Worm (Caenorhabditis elegans) whole organism, L3 larva: Measurements from ENCODE around the gene C36B7.4.
A peak's percentile ranks its signal among the peaks of the same experiment; 100 is the strongest.

Source experiments
- R02D3.7 ChIP-seq: fragments of 150-350 bp; optimal IDR thresholded peaks from 2 replicates; lab custom pipeline; 2014; ENCODE audit warnings: missing biosample characterization, missing genetic modification characterization
- ZK546.5 ChIP-seq: sonication (generic microtip); optimal IDR thresholded peaks from 2 replicates; lab custom pipeline; 2017; ENCODE audit warnings: missing biosample characterization, missing genetic modification characterization
- aly-2 ChIP-seq: fragments of 150-350 bp; optimal IDR thresholded peaks from 2 replicates; lab custom pipeline; 2014; ENCODE audit warnings: missing biosample characterization, missing genetic modification characterization
- ama-1 ChIP-seq: fragments of 150-350 bp; optimal IDR thresholded peaks from 2 replicates; lab custom pipeline; 2018
- ceh-28 ChIP-seq: fragments of 150-350 bp; optimal IDR thresholded peaks from 2 replicates; lab custom pipeline; 2014; ENCODE audit warnings: missing biosample characterization, missing genetic modification reagents, missing genetic modification characterization
- egl-27 ChIP-seq: sonication (generic microtip); optimal IDR thresholded peaks from 4 replicates; lab custom pipeline; 2017; ENCODE audit warnings: missing biosample characterization, missing genetic modification reagents, missing genetic modification characterization
- egl-5 ChIP-seq: fragments of 150-350 bp; optimal IDR thresholded peaks from 2 replicates; lab custom pipeline; 2017; ENCODE audit warnings: missing biosample characterization, missing genetic modification reagents, missing genetic modification characterization, inconsistent platforms
- elt-1 ChIP-seq: fragments of 150-350 bp; optimal IDR thresholded peaks from 2 replicates; lab custom pipeline; 2014; ENCODE audit warnings: missing biosample characterization, missing genetic modification characterization
- elt-2 ChIP-seq: sonication (generic microtip); optimal IDR thresholded peaks from 2 replicates; lab custom pipeline; 2016; ENCODE audit warnings: missing genetic modification reagents, mild to moderate bottlenecking, missing genetic modification characterization, missing compliant biosample characterization
- elt-3 ChIP-seq, 3 experiments: fragments of 150-350 bp in 1 of 3; sonication (generic microtip) in 2 of 3; optimal IDR thresholded peaks; 2 replicates in 2 of 3; 4 replicates in 1 of 3; lab custom pipeline; 2014 to 2017; ENCODE audit warnings: missing biosample characterization in 3 of 3, missing genetic modification characterization in 3 of 3
- eor-1 ChIP-seq, 2 experiments: fragments of 150-350 bp; optimal IDR thresholded peaks; 2 replicates each; lab custom pipeline; 2014 to 2018; ENCODE audit warnings: missing biosample characterization in 2 of 2, missing genetic modification characterization in 2 of 2
- fkh-2 ChIP-seq: fragments of 150-350 bp; optimal IDR thresholded peaks from 2 replicates; lab custom pipeline; 2014; ENCODE audit warnings: missing biosample characterization, missing genetic modification reagents, missing genetic modification characterization
- hmg-11 ChIP-seq: sonication (generic microtip); optimal IDR thresholded peaks from 2 replicates; lab custom pipeline; 2016; ENCODE audit warnings: missing genetic modification characterization, missing compliant biosample characterization
- jun-1 ChIP-seq: fragments of 150-350 bp; optimal IDR thresholded peaks from 2 replicates; lab custom pipeline; 2014; ENCODE audit warnings: missing biosample characterization, missing genetic modification reagents, missing genetic modification characterization
- lin-15B ChIP-seq: fragments of 150-350 bp; optimal IDR thresholded peaks from 2 replicates; lab custom pipeline; 2014; ENCODE audit warnings: missing biosample characterization, missing genetic modification characterization
- lin-39 ChIP-seq: fragments of 150-350 bp; optimal IDR thresholded peaks from 2 replicates; lab custom pipeline; 2018; ENCODE audit warnings: missing biosample characterization, missing genetic modification reagents, missing genetic modification characterization
- lsy-12 ChIP-seq: sonication (generic microtip); optimal IDR thresholded peaks from 2 replicates; lab custom pipeline; 2016; ENCODE audit warnings: mild to moderate bottlenecking, missing genetic modification characterization, missing compliant biosample characterization
- mdl-1 ChIP-seq: fragments of 150-350 bp; optimal IDR thresholded peaks from 2 replicates; lab custom pipeline; 2014; ENCODE audit warnings: missing biosample characterization, missing genetic modification characterization
- nfya-1 ChIP-seq: sonication (generic microtip); optimal IDR thresholded peaks from 2 replicates; lab custom pipeline; 2017; ENCODE audit warnings: missing genetic modification characterization, mild to moderate bottlenecking, missing compliant biosample characterization, antibody characterized with exemption, moderate library complexity; ENCODE audit not compliant: insufficient read depth
- nhr-12 ChIP-seq: fragments of 150-350 bp; optimal IDR thresholded peaks from 2 replicates; lab custom pipeline; 2014; ENCODE audit warnings: missing biosample characterization, missing genetic modification characterization
- nhr-23 ChIP-seq: fragments of 150-350 bp; optimal IDR thresholded peaks from 2 replicates; lab custom pipeline; 2014; ENCODE audit warnings: missing biosample characterization, missing genetic modification reagents, missing genetic modification characterization
- nhr-237 ChIP-seq: fragments of 150-350 bp; optimal IDR thresholded peaks from 2 replicates; lab custom pipeline; 2014; ENCODE audit warnings: missing biosample characterization, missing genetic modification characterization
- nhr-25 ChIP-seq: sonication (generic microtip); optimal IDR thresholded peaks from 2 replicates; lab custom pipeline; 2017; ENCODE audit warnings: missing biosample characterization, missing genetic modification characterization
- nhr-28 ChIP-seq: fragments of 150-350 bp; optimal IDR thresholded peaks from 2 replicates; lab custom pipeline; 2014; ENCODE audit warnings: missing biosample characterization, missing genetic modification characterization
- nhr-43 ChIP-seq: sonication (generic microtip); optimal IDR thresholded peaks from 2 replicates; lab custom pipeline; 2016; ENCODE audit warnings: mild to moderate bottlenecking, missing genetic modification characterization, missing compliant biosample characterization; ENCODE audit not compliant: poor library complexity, severe bottlenecking
- nhr-67 ChIP-seq: fragments of 150-350 bp; optimal IDR thresholded peaks from 2 replicates; lab custom pipeline; 2014; ENCODE audit warnings: missing biosample characterization, missing genetic modification characterization
- nhr-77 ChIP-seq: fragments of 150-350 bp; optimal IDR thresholded peaks from 2 replicates; lab custom pipeline; 2014; ENCODE audit warnings: missing biosample characterization, missing genetic modification characterization
- pha-4 ChIP-seq: fragments of 150-350 bp; optimal IDR thresholded peaks from 2 replicates; lab custom pipeline; 2014; ENCODE audit warnings: missing biosample characterization, missing genetic modification reagents, missing genetic modification characterization
- pqm-1 ChIP-seq: fragments of 150-350 bp; optimal IDR thresholded peaks from 2 replicates; lab custom pipeline; 2017; ENCODE audit warnings: missing biosample characterization, missing genetic modification characterization, inconsistent platforms
- skn-1 ChIP-seq: fragments of 150-350 bp; optimal IDR thresholded peaks from 2 replicates; lab custom pipeline; 2014; ENCODE audit warnings: missing biosample characterization, missing genetic modification characterization
- snpc-4 ChIP-seq: fragments of 150-350 bp; optimal IDR thresholded peaks from 2 replicates; lab custom pipeline; 2014; ENCODE audit warnings: missing biosample characterization, missing genetic modification characterization
- tbx-2 ChIP-seq: sonication (generic microtip); optimal IDR thresholded peaks from 2 replicates; lab custom pipeline; 2016; ENCODE audit warnings: mild to moderate bottlenecking, missing genetic modification characterization, missing compliant biosample characterization
- unc-39 ChIP-seq: sonication (generic microtip); optimal IDR thresholded peaks from 4 replicates; lab custom pipeline; 2017; ENCODE audit warnings: missing biosample characterization, missing genetic modification characterization
- unc-62 ChIP-seq: fragments of 150-350 bp; sonication (generic microtip); optimal IDR thresholded peaks from 4 replicates; lab custom pipeline; 2014; ENCODE audit warnings: missing biosample characterization, missing genetic modification reagents, missing genetic modification characterization
- ztf-11 ChIP-seq: fragments of 150-350 bp; optimal IDR thresholded peaks from 2 replicates; lab custom pipeline; 2014; ENCODE audit warnings: missing biosample characterization, missing genetic modification characterization
- ztf-4 ChIP-seq: fragments of 150-350 bp; optimal IDR thresholded peaks from 2 replicates; lab custom pipeline; 2014; ENCODE audit warnings: missing biosample characterization, missing genetic modification characterization

The C36B7.4 gene

DNA sequence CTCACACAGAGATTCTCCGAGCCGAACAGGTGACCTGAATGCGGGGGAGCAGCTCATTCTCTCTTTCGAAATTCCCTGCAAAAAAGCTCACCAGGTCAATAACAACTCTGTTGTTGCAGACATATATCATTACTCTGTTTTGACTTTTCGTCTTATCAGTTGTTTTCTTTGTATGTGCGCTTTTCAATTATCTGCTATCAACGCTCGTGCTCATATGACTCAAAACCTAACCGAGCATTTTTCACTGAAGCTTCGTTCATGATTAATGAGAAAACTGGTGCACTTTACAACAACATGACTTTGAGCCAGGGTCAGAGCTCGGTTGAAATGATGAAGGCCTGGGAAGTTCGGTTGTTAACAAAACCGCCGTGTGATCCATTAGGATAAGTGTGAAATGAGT is 9.3 kb downstream of the C36B7.4 start:
- no peak for TF ChIP-seq hmg-11 (tag; lab: Kevin White, UChicago)

DNA sequence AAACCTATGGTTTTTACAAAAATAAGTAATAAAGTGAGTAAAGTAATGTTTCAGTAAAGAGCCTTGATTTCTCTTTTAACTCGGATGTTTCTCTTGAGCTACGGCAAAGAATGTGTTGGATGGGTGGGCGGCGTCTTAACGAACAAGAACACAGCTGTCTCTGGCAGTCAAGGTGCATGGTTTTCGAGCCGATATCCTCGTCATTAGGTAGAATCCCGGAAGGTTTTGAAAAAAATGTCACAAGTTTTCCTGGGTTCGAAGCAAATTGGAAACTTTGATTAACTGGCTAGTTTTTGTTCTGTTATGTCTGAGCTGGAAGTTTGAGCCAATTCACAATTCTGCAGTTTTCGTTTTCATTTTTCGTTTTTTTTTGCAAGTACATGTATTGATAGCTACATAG is 10.6 kb downstream of the C36B7.4 start, which contains the start of gene B0403.6:
TSS of gene B0403.6 (minus strand) at position 101 of the 400 bp plus-strand sequence.
- no peak for TF ChIP-seq nhr-237 (tag; lab: Kevin White, UChicago)

DNA sequence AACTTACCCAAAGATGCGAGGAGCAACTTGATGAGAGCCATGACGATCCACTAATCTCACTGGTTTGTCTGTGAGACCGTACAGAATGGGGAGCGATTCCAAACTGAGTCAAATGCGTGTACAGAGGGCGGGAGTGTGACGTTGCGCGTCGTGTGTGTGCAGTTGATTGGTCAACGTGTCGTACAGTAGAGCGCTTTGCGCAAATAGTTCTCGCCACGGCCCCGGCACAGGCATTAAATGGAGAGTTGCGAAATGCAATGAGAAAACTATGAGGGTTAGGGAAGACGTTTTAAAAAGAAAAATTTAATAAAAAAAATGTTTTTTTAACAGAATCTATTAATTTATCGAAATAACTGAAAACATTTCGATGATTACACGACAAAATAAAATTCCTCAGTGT is 17.4 kb downstream of the C36B7.4 start, which contains the start of gene pdi-6:
TSS of gene pdi-6 (minus strand) at position 164 of the 400 bp plus-strand sequence.
- TF ChIP-seq mdl-1: peak; percentile 17
- TF ChIP-seq nhr-77: peak; percentile 76
- TF ChIP-seq jun-1 (tag; lab: Kevin White, UChicago): peak; percentile 87
- TF ChIP-seq ZK546.5 (tag; lab: Kevin White, UChicago): no peak
- TF ChIP-seq fkh-2 (tag; lab: Kevin White, UChicago): no peak
- no peak for TF ChIP-seq nhr-12
- peak; percentile 25 for TF ChIP-seq unc-62 (GFP tag; lab: Kevin White, UChicago)
- peak; percentile 95 for TF ChIP-seq nhr-23 (tag; lab: Kevin White, UChicago)
- no peak for TF ChIP-seq aly-2 (tag; lab: Kevin White, UChicago)
- TF ChIP-seq egl-27 (tag; lab: Kevin White, UChicago): no peak
- peak; percentile 52 for TF ChIP-seq skn-1 (tag; lab: Kevin White, UChicago)
- peak in 1 of 3 experiments; percentile 71 for TF ChIP-seq elt-3 (tag; optimal IDR thresholded peaks at IDR 0.05; lab: Kevin White, UChicago)
- TF ChIP-seq elt-1: no peak
- peak; percentile 77 for TF ChIP-seq pqm-1
- peak; percentile 85 for TF ChIP-seq snpc-4 (tag; lab: Kevin White, UChicago)
- TF ChIP-seq nhr-25 (tag; lab: Kevin White, UChicago): peak; percentile 96
- peak; percentile 97 for TF ChIP-seq lin-15B (tag; lab: Kevin White, UChicago)
- TF ChIP-seq nhr-67 (tag; lab: Kevin White, UChicago): no peak
- TF ChIP-seq ztf-4 (tag; lab: Kevin White, UChicago): peak; percentile 3
- peak; percentile 82 for TF ChIP-seq nhr-43 (tag; lab: Kevin White, UChicago)
- peak; percentile 100 for TF ChIP-seq nfya-1 (tag; lab: Kevin White, UChicago)
- TF ChIP-seq lin-39 (tag; lab: Kevin White, UChicago): peak; percentile 96
- peak; percentile 77 for TF ChIP-seq R02D3.7 (tag; lab: Kevin White, UChicago)
- no peak for TF ChIP-seq ztf-11
- TF ChIP-seq elt-2: peak; percentile 86
- TF ChIP-seq nhr-28 (tag; lab: Kevin White, UChicago): no peak
- peak; percentile 89 for TF ChIP-seq lsy-12 (tag; lab: Kevin White, UChicago)
- TF ChIP-seq pha-4 (tag; lab: Kevin White, UChicago): peak; percentile 90
- peak; percentile 75 for TF ChIP-seq tbx-2 (tag; lab: Kevin White, UChicago)
- TF ChIP-seq eor-1 (tag; optimal IDR thresholded peaks at IDR 0.05; lab: Kevin White, UChicago): peak in 1 of 2 experiments; percentile 31
- peak; percentile 8 for TF ChIP-seq egl-5
- TF ChIP-seq ceh-28 (tag; lab: Kevin White, UChicago): peak; percentile 85
- TF ChIP-seq, all 47 proteins: peak for 23

DNA sequence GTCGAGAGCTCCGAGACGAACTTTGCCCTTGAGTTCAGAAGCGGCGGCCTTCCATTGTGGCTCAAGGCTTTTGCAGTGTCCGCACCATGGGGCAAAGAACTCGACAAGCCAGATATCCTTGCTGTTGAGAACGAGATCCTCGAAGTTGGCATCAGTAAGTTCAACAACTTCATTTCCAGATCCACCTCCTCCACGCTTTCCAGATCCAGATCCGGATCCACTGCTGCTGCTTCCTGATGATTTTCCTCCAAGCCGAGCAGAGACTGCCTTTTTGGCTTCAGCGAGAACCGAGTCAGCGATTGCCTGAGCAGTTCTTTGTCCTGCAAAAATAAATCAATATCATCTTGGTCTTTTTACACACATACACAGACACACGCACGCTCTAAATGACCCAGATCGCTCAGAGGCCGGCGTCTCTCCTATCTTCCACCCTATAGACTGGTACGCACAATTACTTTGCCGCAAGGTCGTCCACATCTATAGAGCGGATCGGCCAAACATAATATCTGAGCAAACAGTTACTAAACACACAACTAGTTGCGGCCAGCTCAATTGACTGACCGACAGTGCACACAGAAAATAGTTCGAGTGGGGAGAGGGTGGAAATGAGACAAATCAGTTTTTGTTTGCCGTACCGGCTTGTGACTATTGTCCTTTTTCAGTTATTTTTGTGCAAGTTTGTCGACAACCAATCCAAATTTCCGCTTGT is 18.4 kb downstream of the C36B7.4 start:
- TF ChIP-seq ceh-28 (tag; lab: Kevin White, UChicago) (peak; percentile 4), pha-4 (tag; lab: Kevin White, UChicago) (peak; percentile 91), nhr-23 (tag; lab: Kevin White, UChicago) (peak; percentile 13), pqm-1 (no peak), tbx-2 (tag; lab: Kevin White, UChicago) (no peak), unc-39 (no peak), ama-1 (lab: Kevin White, UChicago) (peak; percentile 5)
